Worm (Caenorhabditis elegans) whole organism, L4/young adult: Measurements from ENCODE around the gene F21C10.19.

Source experiments
- W03F9.2 ChIP-seq: fragments of 150-350 bp; optimal IDR thresholded peaks from 2 replicates; lab custom pipeline; 2014; ENCODE audit warnings: missing biosample characterization, missing genetic modification characterization
- dao-5 ChIP-seq: sonication (generic microtip); optimal IDR thresholded peaks from 2 replicates; lab custom pipeline; 2016; ENCODE audit warnings: missing genotype, missing genetic modification characterization, moderate library complexity, missing compliant biosample characterization
- him-1 ChIP-seq: sonication (generic microtip); optimal IDR thresholded peaks from 2 replicates; lab custom pipeline; 2016; ENCODE audit warnings: missing genotype, missing genetic modification reagents, missing genetic modification characterization, missing compliant biosample characterization

DNA sequence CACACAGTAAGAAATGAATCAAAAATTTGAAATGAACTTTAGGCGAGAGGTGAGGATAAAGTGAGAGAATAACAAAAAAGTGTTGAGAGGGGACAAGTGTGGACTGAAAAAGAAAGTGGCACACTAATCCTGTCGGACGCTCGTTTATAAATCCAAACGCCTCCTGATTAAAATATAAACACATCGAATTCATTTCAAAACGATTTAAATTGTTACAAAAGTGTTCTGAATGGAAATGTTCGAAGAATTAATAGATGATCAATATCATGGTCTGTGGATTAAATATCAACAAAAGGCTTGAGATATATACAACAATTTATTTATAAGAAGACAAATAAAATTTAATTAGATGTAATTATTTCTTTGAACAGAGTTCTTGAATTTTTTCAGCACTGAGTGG, 37.2 kb downstream of the F21C10.19 start, which contains the start of gene B0222.11:
- no peak for TF ChIP-seq him-1 (tag; lab: Kevin White, UChicago)
- TF ChIP-seq dao-5: no peak
- no peak for TF ChIP-seq W03F9.2
